Fruit fly (Drosophila melanogaster): ENCODE results near the gene CG42249.

CG42249 gene

DNA sequence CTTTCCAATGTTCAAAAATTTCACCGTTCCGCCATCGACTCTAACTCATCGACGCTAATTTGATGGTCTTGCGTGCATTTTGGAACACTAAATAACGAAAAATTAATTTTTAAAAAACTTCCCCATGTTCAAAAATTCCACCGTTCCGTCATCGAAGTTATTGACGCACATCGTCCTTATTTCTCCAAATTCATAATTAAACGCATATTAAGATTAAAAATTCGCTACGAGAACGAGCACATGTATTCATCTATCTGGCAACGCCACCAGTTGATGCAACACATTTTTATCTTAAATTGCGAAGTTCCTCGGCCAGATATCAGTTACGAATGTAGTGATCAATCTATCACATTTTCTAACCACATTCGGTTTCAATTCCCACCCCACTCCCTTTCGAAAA, 53.1 kb downstream of the CG42249 start, which contains the start of gene Lint-1 (continued):
- TF ChIP-seq CG4328 (GFP tag; optimal IDR thresholded peaks at IDR 0.05) = no peak
- TF ChIP-seq NK7.1 (GFP tag; optimal IDR thresholded peaks at IDR 0.05) = no peak
- no peak for TF ChIP-seq ab (GFP tag; optimal IDR thresholded peaks at IDR 0.05)
- no peak for TF ChIP-seq CG12104 (GFP tag; optimal IDR thresholded peaks at IDR 0.05)
- TF ChIP-seq CG6854 (GFP tag; optimal IDR thresholded peaks at IDR 0.05) = no peak
- no peak for TF ChIP-seq CG3163 (GFP tag; optimal IDR thresholded peaks at IDR 0.05)
- no peak for TF ChIP-seq da (GFP tag; optimal IDR thresholded peaks at IDR 0.05)
- no peak for TF ChIP-seq sug (tag; optimal IDR thresholded peaks at IDR 0.05)
- no peak for TF ChIP-seq CG6683 (GFP tag; optimal IDR thresholded peaks at IDR 0.05)
- no peak for TF ChIP-seq pros (GFP tag; optimal IDR thresholded peaks at IDR 0.05)
- no peak for TF ChIP-seq CG11696 (GFP tag; IDR thresholded peaks at IDR 0.05)
- TF ChIP-seq tll (GFP tag; optimal IDR thresholded peaks at IDR 0.05) = no peak
- TF ChIP-seq Ssrp (tag; optimal IDR thresholded peaks at IDR 0.05) = no peak
- no peak for TF ChIP-seq MTF-1 (GFP tag; optimal IDR thresholded peaks at IDR 0.05; ENCODE audit: borderline replicate concordance)
- TF ChIP-seq CG43689 (GFP tag; IDR thresholded peaks at IDR 0.05) = no peak
- TF ChIP-seq gsb (GFP tag; IDR thresholded peaks at IDR 0.05) = no peak
- no peak for TF ChIP-seq sqz (GFP tag; optimal IDR thresholded peaks at IDR 0.05)
- TF ChIP-seq CG31224 (GFP tag; IDR thresholded peaks at IDR 0.05) = no peak
- no peak for TF ChIP-seq CG6175 (GFP tag; IDR thresholded peaks at IDR 0.05)
- peak; percentile 26 for TF ChIP-seq CG3995 (GFP tag; optimal IDR thresholded peaks at IDR 0.05)
- no peak for TF ChIP-seq CG9876 (GFP tag; optimal IDR thresholded peaks at IDR 0.05)
- TF ChIP-seq Ravus (GFP tag; IDR thresholded peaks at IDR 0.05) = no peak
- no peak for TF ChIP-seq nom (GFP tag; optimal IDR thresholded peaks at IDR 0.05)
- TF ChIP-seq CG17361 (GFP tag; IDR thresholded peaks at IDR 0.05) = no peak
- no peak for TF ChIP-seq az2 (GFP tag; optimal IDR thresholded peaks at IDR 0.05)
- no peak for TF ChIP-seq CG7987 (GFP tag; optimal IDR thresholded peaks at IDR 0.05)
- no peak for TF ChIP-seq odd (GFP tag; optimal IDR thresholded peaks at IDR 0.05)
- TF ChIP-seq Sin3A (optimal IDR thresholded peaks at IDR 0.05) = no peak
- no peak for TF ChIP-seq CG5953 (GFP tag; IDR thresholded peaks at IDR 0.05)
- TF ChIP-seq Aef1 (GFP tag; IDR thresholded peaks at IDR 0.05) = no peak
- TF ChIP-seq Hsf (GFP tag; optimal IDR thresholded peaks at IDR 0.05) = peak; percentile 5
- TF ChIP-seq CG11504 (tag; optimal IDR thresholded peaks at IDR 0.05) = peak; percentile 15
- no peak for TF ChIP-seq chm (GFP tag; IDR thresholded peaks at IDR 0.05)
- peak; percentile 32 for TF ChIP-seq dm (GFP tag; optimal IDR thresholded peaks at IDR 0.05)
- no peak for TF ChIP-seq Hr51 (GFP tag; optimal IDR thresholded peaks at IDR 0.05)
- TF ChIP-seq Nf-YB (GFP tag; optimal IDR thresholded peaks at IDR 0.05) = no peak
- TF ChIP-seq Med (GFP tag) = peak; percentile 74
- TF ChIP-seq knrl (GFP tag; IDR thresholded peaks at IDR 0.05; ENCODE audit: partially characterized antibody) = peak; percentile 24; the same call in 1 of the 3 replicates
- no peak for TF ChIP-seq CG1602 (GFP tag; optimal IDR thresholded peaks at IDR 0.05)
- peak; percentile 28; the same call in 1 of the 2 replicates for TF ChIP-seq Xrp1 (GFP tag; IDR thresholded peaks at IDR 0.05)
- TF ChIP-seq Optix (GFP tag; IDR thresholded peaks at IDR 0.05) = 0 out of 3 replicates have a peak, but pooled peaks have one; percentile 22
- TF ChIP-seq Nf-YA (GFP tag; IDR thresholded peaks at IDR 0.05) = no peak
- no peak for TF ChIP-seq Mes4 (GFP tag; optimal IDR thresholded peaks at IDR 0.05)
- no peak for TF ChIP-seq D19A (tag; optimal IDR thresholded peaks at IDR 0.05)
- no peak for TF ChIP-seq Kr (GFP tag; optimal IDR thresholded peaks at IDR 0.05)
- TF ChIP-seq Mad (GFP tag; optimal IDR thresholded peaks at IDR 0.05) = peak; percentile 11
- TF ChIP-seq Elba2 (GFP tag; optimal IDR thresholded peaks at IDR 0.05) = no peak
- no peak for TF ChIP-seq Atf3 (GFP tag; optimal IDR thresholded peaks at IDR 0.05)
- no peak for TF ChIP-seq Gug (GFP tag; IDR thresholded peaks at IDR 0.05)
- no peak for TF ChIP-seq pnt (GFP tag; optimal IDR thresholded peaks at IDR 0.05)
- no peak for TF ChIP-seq pan (optimal IDR thresholded peaks at IDR 0.05)
- peak in 1 of 2 experiments; percentile 45 for TF ChIP-seq pan (GFP tag; optimal IDR thresholded peaks at IDR 0.05 in 1 of 2, IDR thresholded peaks at IDR 0.05 in 1 of 2)
- no peak for TF ChIP-seq CG10209 (GFP tag; optimal IDR thresholded peaks at IDR 0.05)

Data from whole organism, embryonic.